Worm (Caenorhabditis elegans): ENCODE measurements around the gene unc-46.

Gene unc-46

ce11 chrV:5131380-5131779, 32.6 kb upstream of the unc-46 start (continued):
- no peak for TF ChIP-seq ZK546.5 (tag; optimal IDR thresholded peaks at IDR 0.05)
- TF ChIP-seq lin-15B (tag; optimal IDR thresholded peaks at IDR 0.05): no peak
- peak; percentile 99 for TF ChIP-seq zip-2 (tag; optimal IDR thresholded peaks at IDR 0.05)
- no peak for TF ChIP-seq hmg-1.1 (GFP tag; IDR thresholded peaks at IDR 0.05)
- TF ChIP-seq php-3 (GFP tag; IDR thresholded peaks at IDR 0.05): no peak
- no peak for TF ChIP-seq vab-7 (GFP tag; IDR thresholded peaks at IDR 0.05)
- TF ChIP-seq mdl-1 (tag; optimal IDR thresholded peaks at IDR 0.05): no peak
- TF ChIP-seq dpl-1 (GFP tag; optimal IDR thresholded peaks at IDR 0.05): peak; percentile 20
- TF ChIP-seq dmd-9 (GFP tag; IDR thresholded peaks at IDR 0.05): no peak
- peak; percentile 64 for TF ChIP-seq ztf-7 (tag; optimal IDR thresholded peaks at IDR 0.05)
- no peak for TF ChIP-seq set-16 (GFP tag; IDR thresholded peaks at IDR 0.05)
- no peak for TF ChIP-seq nhr-76 (tag; optimal IDR thresholded peaks at IDR 0.05)
- TF ChIP-seq hlh-11 (tag; optimal IDR thresholded peaks at IDR 0.05): peak; percentile 19
- TF ChIP-seq nhr-10 (tag; optimal IDR thresholded peaks at IDR 0.05): no peak
- no peak for TF ChIP-seq ceh-82 (tag; optimal IDR thresholded peaks at IDR 0.05)
- TF ChIP-seq tag-97 (GFP tag; IDR thresholded peaks at IDR 0.05): no peak
- peak; percentile 8 for TF ChIP-seq nhr-77 (tag; optimal IDR thresholded peaks at IDR 0.05)
- no peak for TF ChIP-seq spr-3 (GFP tag; optimal IDR thresholded peaks at IDR 0.05)
- peak in 1 of 2 experiments; percentile 46 for TF ChIP-seq hif-1 (tag; optimal IDR thresholded peaks at IDR 0.05)
- TF ChIP-seq jun-1 (tag; optimal IDR thresholded peaks at IDR 0.05): no peak
- no peak for TF ChIP-seq nhr-42 (GFP tag; IDR thresholded peaks at IDR 0.05)
- TF ChIP-seq daf-19 (GFP tag; conservative IDR thresholded peaks at IDR 0.05): no peak

- TF ChIP-seq unc-62 (GFP tag; optimal IDR thresholded peaks at IDR 0.05 in 1 of 2): peak in 1 of 2 experiments; percentile 4
- no peak for TF ChIP-seq unc-62 (tag; optimal IDR thresholded peaks at IDR 0.05)
- TF ChIP-seq aha-1 (tag): peak; percentile 79
- no peak for TF ChIP-seq mxl-3 (GFP tag; optimal IDR thresholded peaks at IDR 0.05)
- no peak for TF ChIP-seq spr-1 (tag; optimal IDR thresholded peaks at IDR 0.05)
Measured at ce11 chrV:5130018-5130417, 31.2 kb upstream of the unc-46 start, which contains the start of gene F14F9.8. TSS of gene F14F9.8 (plus strand) at chrV:5130318.

DNA sequence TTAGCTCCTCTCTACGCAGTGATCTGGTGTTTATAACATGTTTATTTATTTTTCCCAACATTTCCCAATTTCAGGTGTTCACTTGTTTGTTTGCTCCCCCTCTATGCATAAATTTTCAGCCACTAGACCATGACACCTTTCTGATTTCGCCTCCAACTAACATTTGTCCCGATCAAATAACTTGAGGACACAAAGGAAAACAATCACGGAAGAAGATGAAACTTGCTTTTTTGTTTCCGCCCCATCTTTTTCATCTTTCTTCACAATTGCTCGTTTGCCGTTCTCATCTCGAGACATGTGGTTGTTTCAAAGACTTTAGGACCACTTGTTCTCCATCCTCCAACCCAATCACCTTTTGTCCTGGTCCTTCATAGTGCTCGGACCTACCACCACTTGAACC, 28.0 kb upstream of the unc-46 start, which contains the start of gene F14F9.5:
F14F9.5 (plus strand) TSS at position 301 of the 400 bp plus-strand sequence.
- no peak for TF ChIP-seq R02D3.7 (tag; optimal IDR thresholded peaks at IDR 0.05)
- no peak for TF ChIP-seq set-16 (GFP tag; IDR thresholded peaks at IDR 0.05)
- TF ChIP-seq lin-1 (GFP tag; IDR thresholded peaks at IDR 0.05): no peak
- no peak for TF ChIP-seq snpc-1.2 (GFP tag; IDR thresholded peaks at IDR 0.05)
- no peak for TF ChIP-seq hlh-30 (tag; optimal IDR thresholded peaks at IDR 0.05; ENCODE audit: insufficient read depth)
- TF ChIP-seq nhr-25 (tag; optimal IDR thresholded peaks at IDR 0.05; ENCODE audit: borderline replicate concordance, insufficient read depth): no peak
- TF ChIP-seq F37D6.2 (tag; optimal IDR thresholded peaks at IDR 0.05): no peak
- no peak for TF ChIP-seq mes-2 (tag; optimal IDR thresholded peaks at IDR 0.05; ENCODE audit: poor library complexity, severe bottlenecking)
- no peak for TF ChIP-seq mep-1 (tag; optimal IDR thresholded peaks at IDR 0.05)
- TF ChIP-seq mxl-3 (GFP tag; optimal IDR thresholded peaks at IDR 0.05): no peak
- no peak for TF ChIP-seq ztf-11 (tag; optimal IDR thresholded peaks at IDR 0.05)
- TF ChIP-seq nhr-10 (tag; optimal IDR thresholded peaks at IDR 0.05): no peak
- TF ChIP-seq dmd-6 (GFP tag; IDR thresholded peaks at IDR 0.05): no peak
- no peak for TF ChIP-seq lin-29 (GFP tag; IDR thresholded peaks at IDR 0.05)

ce11 chrV:5119679-5120078, 20.9 kb upstream of the unc-46 start, which contains the start of gene sid-1:
TSS of gene sid-1 (plus strand) at chrV:5119970.
- TF ChIP-seq nhr-28 (tag; optimal IDR thresholded peaks at IDR 0.05) (peak; percentile 54), ZK337.2 (GFP tag; IDR thresholded peaks at IDR 0.05) (no peak), lir-3 (tag; optimal IDR thresholded peaks at IDR 0.05) (no peak), rbr-2 (tag; optimal IDR thresholded peaks at IDR 0.05) (no peak), pqm-1 (tag; optimal IDR thresholded peaks at IDR 0.05) (peak; percentile 59), dmd-6 (GFP tag; IDR thresholded peaks at IDR 0.05) (peak; percentile 8; the same call in 1 of the 2 replicates), daf-16 (GFP tag; optimal IDR thresholded peaks at IDR 0.05) (no peak), daf-16 (tag; optimal IDR thresholded peaks at IDR 0.05) (peak; percentile 81), Y5F2A.4 (GFP tag; optimal IDR thresholded peaks at IDR 0.05) (no peak), dve-1 (tag; optimal IDR thresholded peaks at IDR 0.05; ENCODE audit: insufficient read depth) (peak; percentile 5), daf-8 (GFP tag; IDR thresholded peaks at IDR 0.05) (no peak), cey-2 (tag; optimal IDR thresholded peaks at IDR 0.05; ENCODE audit: borderline replicate concordance, insufficient read depth) (no peak), mdl-1 (tag; optimal IDR thresholded peaks at IDR 0.05) (no peak)
